Worm (Caenorhabditis elegans) whole organism, young adult: Measurements from ENCODE around the gene srh-217.
A peak's percentile ranks its signal among the peaks of the same experiment; 100 is the strongest.

ENCODE experiments used
- B0035.1 ChIP-seq: sonication (generic microtip); optimal IDR thresholded peaks from 2 replicates; lab custom pipeline; 2016; ENCODE audit warnings: missing genetic modification characterization, mild to moderate bottlenecking, missing compliant biosample characterization, missing genotype, missing genetic modification reagents
- B0336.3 ChIP-seq: fragments of 200-800 bp; sonication (Bioruptor generic); IDR thresholded peaks from 2 replicates; pipeline ENCODE4 v1.3.6; 2022; ENCODE audit warnings: missing genetic modification characterization, missing compliant biosample characterization
- F10E7.11 ChIP-seq: sonication (generic microtip); optimal IDR thresholded peaks from 2 replicates; lab custom pipeline; 2017; ENCODE audit warnings: mild to moderate bottlenecking, missing genetic modification characterization, moderate library complexity, missing compliant biosample characterization
- F23B12.7 ChIP-seq: sonication (generic microtip); optimal IDR thresholded peaks from 2 replicates; lab custom pipeline; 2017; ENCODE audit warnings: missing genetic modification characterization, mild to moderate bottlenecking, missing compliant biosample characterization, antibody characterized with exemption, moderate library complexity; ENCODE audit not compliant: insufficient read depth
- F37B4.10 ChIP-seq: fragments of 200-800 bp; sonication (Bioruptor generic); IDR thresholded peaks from 2 replicates; pipeline ENCODE4 v1.3.6; 2022; ENCODE audit warnings: missing genetic modification characterization, missing compliant biosample characterization
- F49E8.2 ChIP-seq: sonication (generic microtip); optimal IDR thresholded peaks from 3 replicates; lab custom pipeline; 2017; ENCODE audit warnings: missing genetic modification characterization, mild to moderate bottlenecking, missing compliant biosample characterization, antibody characterized with exemption, moderate library complexity; ENCODE audit not compliant: insufficient read depth
- F52B5.7 ChIP-seq: sonication (generic microtip); optimal IDR thresholded peaks from 2 replicates; lab custom pipeline; 2016; ENCODE audit warnings: mild to moderate bottlenecking, missing genetic modification characterization, missing compliant biosample characterization
- K12H6.12 ChIP-seq: fragments of 200-800 bp; sonication (Bioruptor generic); optimal IDR thresholded peaks from 2 replicates; lab custom pipeline; 2018; ENCODE audit warnings: mild to moderate bottlenecking, missing genetic modification characterization, missing compliant biosample characterization
- T26A5.8 ChIP-seq: sonication (generic microtip); optimal IDR thresholded peaks from 2 replicates; lab custom pipeline; 2016; ENCODE audit warnings: missing genetic modification characterization, missing compliant biosample characterization
- Y53F4B.3 ChIP-seq: fragments of 200-800 bp; sonication (Bioruptor generic); IDR thresholded peaks from 2 replicates; pipeline ENCODE4 v1.3.6; 2022; ENCODE audit warnings: missing genetic modification reagents, missing genetic modification characterization, missing compliant biosample characterization
- Y79H2A.3 ChIP-seq: fragments of 200-800 bp; sonication (Bioruptor generic); conservative IDR thresholded peaks from 2 replicates; pipeline ENCODE4 v1.3.6; 2022; ENCODE audit warnings: missing genetic modification reagents, missing genetic modification characterization, missing compliant biosample characterization
- ZK185.1 ChIP-seq: sonication (generic microtip); optimal IDR thresholded peaks from 2 replicates; lab custom pipeline; 2016; ENCODE audit warnings: mild to moderate bottlenecking, missing genetic modification characterization, missing compliant biosample characterization; ENCODE audit not compliant: poor library complexity, severe bottlenecking
- atf-7 ChIP-seq: sonication (generic microtip); optimal IDR thresholded peaks from 2 replicates; lab custom pipeline; 2017; ENCODE audit warnings: mild to moderate bottlenecking, missing genetic modification characterization, missing compliant biosample characterization
- attf-5 ChIP-seq: fragments of 200-800 bp; sonication (Bioruptor generic); optimal IDR thresholded peaks from 2 replicates; lab custom pipeline; 2018; ENCODE audit warnings: mild to moderate bottlenecking, missing genetic modification characterization, missing compliant biosample characterization
- attf-6 ChIP-seq: fragments of 200-800 bp; sonication (Bioruptor generic); IDR thresholded peaks from 2 replicates; pipeline ENCODE4 v1.3.6; 2022; ENCODE audit warnings: missing genetic modification reagents, missing genetic modification characterization, missing compliant biosample characterization
- ccch-3 ChIP-seq: fragments of 200-800 bp; sonication (Bioruptor generic); optimal IDR thresholded peaks from 2 replicates; lab custom pipeline; 2018; ENCODE audit warnings: mild to moderate bottlenecking, missing genetic modification characterization, missing compliant biosample characterization
- cebp-1 ChIP-seq, 2 experiments: fragments of 200-800 bp in 1 of 2; sonication (Bioruptor generic) in 1 of 2; sonication (generic microtip) in 1 of 2; IDR thresholded peaks in 1 of 2; optimal IDR thresholded peaks in 1 of 2; 2 replicates each; pipeline versions ENCODE4 v1.3.6 to Lab custom; 2017 to 2022; ENCODE audit warnings: missing compliant biosample characterization in 2 of 2, missing genetic modification characterization in 2 of 2, mild to moderate bottlenecking in 1 of 2, missing genetic modification reagents in 1 of 2, moderate library complexity in 1 of 2
- cebp-2 ChIP-seq: fragments of 200-800 bp; sonication (Bioruptor generic); IDR thresholded peaks from 2 replicates; pipeline ENCODE4 v1.3.6; 2022; ENCODE audit warnings: missing genetic modification characterization, missing compliant biosample characterization
- ceh-91 ChIP-seq: fragments of 200-800 bp; sonication (Bioruptor generic); IDR thresholded peaks from 2 replicates; pipeline ENCODE4 v1.3.6; 2022; ENCODE audit warnings: missing genetic modification reagents, missing genetic modification characterization, missing compliant biosample characterization
- dpl-1 ChIP-seq: fragments of 150-350 bp; optimal IDR thresholded peaks from 2 replicates; lab custom pipeline; 2014; ENCODE audit warnings: missing biosample characterization, missing genetic modification reagents, missing genetic modification characterization
- ekl-4 ChIP-seq: fragments of 200-800 bp; sonication (Bioruptor generic); IDR thresholded peaks from 2 replicates; pipeline ENCODE4 v1.3.6; 2022; ENCODE audit warnings: missing genetic modification reagents, missing genetic modification characterization, missing compliant biosample characterization
- gei-17 ChIP-seq: fragments of 200-800 bp; sonication (Bioruptor generic); optimal IDR thresholded peaks from 2 replicates; lab custom pipeline; 2018; ENCODE audit warnings: mild to moderate bottlenecking, missing genetic modification characterization, missing compliant biosample characterization
- him-1 ChIP-seq: sonication (generic microtip); optimal IDR thresholded peaks from 2 replicates; lab custom pipeline; 2016; ENCODE audit warnings: missing genotype, missing genetic modification reagents, missing genetic modification characterization, missing compliant biosample characterization
- hlh-12 ChIP-seq: sonication (generic microtip); optimal IDR thresholded peaks from 2 replicates; lab custom pipeline; 2016; ENCODE audit warnings: missing genetic modification characterization, missing compliant biosample characterization
- hmg-20 ChIP-seq: fragments of 200-800 bp; sonication (Bioruptor generic); IDR thresholded peaks from 2 replicates; pipeline ENCODE4 v1.3.6; 2022; ENCODE audit warnings: missing genetic modification reagents, missing genetic modification characterization, missing compliant biosample characterization
- hrde-1 ChIP-seq: sonication (generic microtip); optimal IDR thresholded peaks from 2 replicates; lab custom pipeline; 2016; ENCODE audit warnings: missing genetic modification characterization, mild to moderate bottlenecking, missing compliant biosample characterization, moderate library complexity, missing genotype, missing genetic modification reagents, borderline replicate concordance
- lag-1 ChIP-seq: fragments of 200-800 bp; sonication (Bioruptor generic); IDR thresholded peaks from 2 replicates; pipeline ENCODE4 v1.3.6; 2022; ENCODE audit warnings: missing genetic modification reagents, missing genetic modification characterization, missing compliant biosample characterization
- let-607 ChIP-seq, 2 experiments: fragments of 200-800 bp in 1 of 2; sonication (Bioruptor generic) in 1 of 2; sonication (generic microtip) in 1 of 2; optimal IDR thresholded peaks; 2 replicates each; lab custom pipeline; 2016 to 2018; ENCODE audit warnings: mild to moderate bottlenecking in 2 of 2, missing compliant biosample characterization in 2 of 2, missing genetic modification characterization in 2 of 2, moderate library complexity in 2 of 2, missing genotype in 1 of 2
- lin-40 ChIP-seq: sonication (generic microtip); optimal IDR thresholded peaks from 2 replicates; lab custom pipeline; 2016; ENCODE audit warnings: missing genetic modification characterization, mild to moderate bottlenecking, missing compliant biosample characterization, missing genotype, missing genetic modification reagents
- lsl-1 ChIP-seq: fragments of 200-800 bp; sonication (Bioruptor generic); optimal IDR thresholded peaks from 2 replicates; lab custom pipeline; 2018; ENCODE audit warnings: mild to moderate bottlenecking, missing genetic modification characterization, moderate library complexity, missing compliant biosample characterization
- mel-28 ChIP-seq: sonication (generic microtip); optimal IDR thresholded peaks from 2 replicates; lab custom pipeline; 2016; ENCODE audit warnings: borderline replicate concordance, mild to moderate bottlenecking, missing genetic modification characterization, missing compliant biosample characterization
- mxl-1 ChIP-seq: sonication (generic microtip); optimal IDR thresholded peaks from 2 replicates; lab custom pipeline; 2016; ENCODE audit warnings: missing genetic modification characterization, missing compliant biosample characterization
- nfya-1 ChIP-seq: sonication (generic microtip); optimal IDR thresholded peaks from 2 replicates; lab custom pipeline; 2017; ENCODE audit warnings: antibody characterized with exemption, missing compliant biosample characterization, missing genetic modification characterization, borderline replicate concordance; ENCODE audit not compliant: insufficient read depth
- nfya-2 ChIP-seq: fragments of 200-800 bp; sonication (Bioruptor generic); IDR thresholded peaks from 2 replicates; pipeline ENCODE4 v1.3.6; 2022; ENCODE audit warnings: missing genetic modification reagents, missing genetic modification characterization, missing compliant biosample characterization
- nhr-120 ChIP-seq: fragments of 200-800 bp; sonication (Bioruptor generic); IDR thresholded peaks from 2 replicates; pipeline ENCODE4 v1.3.6; 2022; ENCODE audit warnings: missing genetic modification characterization, missing compliant biosample characterization
- sdz-38 ChIP-seq: sonication (generic microtip); optimal IDR thresholded peaks from 2 replicates; lab custom pipeline; 2016; ENCODE audit warnings: missing genotype, missing genetic modification characterization, missing compliant biosample characterization
- sea-2 ChIP-seq: fragments of 200-800 bp; sonication (Bioruptor generic); IDR thresholded peaks from 2 replicates; pipeline ENCODE4 v1.3.6; 2022; ENCODE audit warnings: missing genetic modification characterization, missing compliant biosample characterization
- snpc-1.3 ChIP-seq: sonication (generic microtip); optimal IDR thresholded peaks from 2 replicates; lab custom pipeline; 2017; ENCODE audit warnings: missing genetic modification characterization, mild to moderate bottlenecking, missing compliant biosample characterization, antibody characterized with exemption, moderate library complexity, missing genotype, missing genetic modification reagents; ENCODE audit not compliant: insufficient read depth
- snpc-4 ChIP-seq, 5 experiments: fragments of 150-350 bp in 1 of 5; sonication (generic microtip) in 4 of 5; optimal IDR thresholded peaks; 2 replicates each; lab custom pipeline; 2014 to 2018; ENCODE audit warnings: missing genetic modification characterization in 5 of 5, missing biosample characterization in 3 of 5, antibody characterized with exemption in 2 of 5, mild to moderate bottlenecking in 2 of 5, missing compliant biosample characterization in 2 of 5, missing genotype in 2 of 5, moderate library complexity in 2 of 5, missing genetic modification reagents in 1 of 5
- tbx-9 ChIP-seq: sonication (generic microtip); optimal IDR thresholded peaks from 2 replicates; lab custom pipeline; 2016; ENCODE audit warnings: borderline replicate concordance, missing genetic modification characterization, inconsistent platforms, missing compliant biosample characterization
- tlf-1 ChIP-seq: fragments of 200-800 bp; sonication (Bioruptor generic); optimal IDR thresholded peaks from 2 replicates; lab custom pipeline; 2018; ENCODE audit warnings: mild to moderate bottlenecking, missing genetic modification characterization, missing compliant biosample characterization
- unc-130 ChIP-seq: sonication (generic microtip); optimal IDR thresholded peaks from 2 replicates; lab custom pipeline; 2016; ENCODE audit warnings: missing genetic modification reagents, missing genetic modification characterization, missing compliant biosample characterization
- unc-62 ChIP-seq: fragments of 150-350 bp; optimal IDR thresholded peaks from 2 replicates; lab custom pipeline; 2014; ENCODE audit warnings: missing biosample characterization, missing genetic modification reagents, missing genetic modification characterization
- xnd-1 ChIP-seq: sonication (generic microtip); optimal IDR thresholded peaks from 2 replicates; lab custom pipeline; 2016; ENCODE audit warnings: missing genotype, missing genetic modification reagents, missing genetic modification characterization, missing compliant biosample characterization
- zim-3 ChIP-seq: sonication (generic microtip); optimal IDR thresholded peaks from 2 replicates; lab custom pipeline; 2017; ENCODE audit warnings: mild to moderate bottlenecking, missing genetic modification characterization, moderate library complexity, missing compliant biosample characterization

Gene srh-217

ce11 chrV:20235231-20235630, 39.9 kb upstream of the srh-217 start:
- no peak for TF ChIP-seq B0035.1 (tag; lab: Kevin White, UChicago)
- TF ChIP-seq unc-130 = no peak
- TF ChIP-seq atf-7 (tag; lab: Kevin White, UChicago) = no peak
- no peak for TF ChIP-seq let-607 (tag; optimal IDR thresholded peaks at IDR 0.05; lab: Kevin White, UChicago)
- TF ChIP-seq dpl-1 (GFP tag; lab: Kevin White, UChicago) = no peak
- TF ChIP-seq snpc-4 (GFP tag; optimal IDR thresholded peaks at IDR 0.05; lab: Kevin White, UChicago) = no peak
- no peak for TF ChIP-seq snpc-4 (tag; optimal IDR thresholded peaks at IDR 0.05; lab: Kevin White, UChicago)
- no peak for TF ChIP-seq hlh-12 (tag; lab: Kevin White, UChicago)
- no peak for TF ChIP-seq sea-2
- no peak for TF ChIP-seq K12H6.12 (tag; lab: Kevin White, UChicago)
- TF ChIP-seq zim-3 (tag; lab: Kevin White, UChicago) = no peak
- no peak for TF ChIP-seq F23B12.7 (tag; lab: Kevin White, UChicago)
- TF ChIP-seq F52B5.7 (tag; lab: Kevin White, UChicago) = no peak
- TF ChIP-seq attf-6 (GFP tag; lab: Robert Waterston, UW) = no peak
- no peak for TF ChIP-seq F49E8.2 (tag; lab: Kevin White, UChicago)
- TF ChIP-seq him-1 (tag; lab: Kevin White, UChicago) = no peak
- TF ChIP-seq lsl-1 (GFP tag; lab: Kevin White, UChicago) = no peak
- TF ChIP-seq mxl-1 (tag; lab: Kevin White, UChicago) = no peak
- TF ChIP-seq ZK185.1 (tag; lab: Kevin White, UChicago) = no peak
- no peak for TF ChIP-seq tbx-9 (tag; lab: Kevin White, UChicago)

DNA sequence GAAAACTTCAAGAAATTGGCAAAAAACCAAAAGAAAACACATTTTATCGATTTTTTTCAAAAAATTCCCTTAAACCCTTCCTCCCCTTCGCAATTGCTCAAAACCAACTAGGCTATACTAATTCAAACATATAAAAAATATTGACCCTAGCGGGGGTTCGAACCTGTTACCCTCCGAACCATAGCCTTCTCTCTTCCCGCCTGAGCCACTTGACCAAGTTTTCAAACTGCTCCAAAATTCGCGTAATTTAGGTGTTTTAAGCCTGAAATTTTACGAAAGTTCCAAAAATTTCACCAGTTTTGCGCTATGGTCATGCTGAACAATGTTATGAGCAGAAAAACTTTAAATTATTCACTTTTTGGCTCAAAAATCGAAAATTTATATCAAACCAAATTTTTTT, 39.1 kb upstream of the srh-217 start:
- TF ChIP-seq F10E7.11 (no peak), xnd-1 (tag; lab: Kevin White, UChicago) (no peak), nfya-1 (tag; lab: Kevin White, UChicago) (no peak), F37B4.10 (GFP tag; lab: Robert Waterston, UW) (no peak), lin-40 (tag; lab: Kevin White, UChicago) (no peak), Y79H2A.3 (no peak), cebp-1 (GFP tag; IDR thresholded peaks at IDR 0.05; lab: Robert Waterston, UW) (no peak), cebp-1 (tag; optimal IDR thresholded peaks at IDR 0.05; lab: Kevin White, UChicago) (peak; percentile 21), Y53F4B.3 (GFP tag; lab: Robert Waterston, UW) (no peak), B0336.3 (GFP tag; lab: Robert Waterston, UW) (peak; percentile 44; the same call in 1 of the 2 replicates), atf-7 (tag; lab: Kevin White, UChicago) (no peak), nhr-120 (0 out of 2 replicates have a peak, but pooled peaks have one; percentile 14), ccch-3 (no peak), let-607 (tag; optimal IDR thresholded peaks at IDR 0.05; lab: Kevin White, UChicago) (no peak), ZK185.1 (tag; lab: Kevin White, UChicago) (no peak), unc-62 (GFP tag; lab: Kevin White, UChicago) (no peak), hlh-12 (tag; lab: Kevin White, UChicago) (no peak), ceh-91 (GFP tag; lab: Robert Waterston, UW) (no peak), gei-17 (GFP tag; lab: Kevin White, UChicago) (no peak), ekl-4 (0 out of 2 replicates have a peak, but pooled peaks have one; percentile 37), attf-5 (peak; percentile 7), hrde-1 (tag; lab: Kevin White, UChicago) (no peak), T26A5.8 (tag; lab: Kevin White, UChicago) (no peak), sdz-38 (no peak), tlf-1 (no peak), nfya-2 (no peak), hmg-20 (GFP tag; lab: Robert Waterston, UW) (no peak), lag-1 (GFP tag; lab: Robert Waterston, UW) (no peak), mel-28 (tag; lab: Kevin White, UChicago) (no peak), cebp-2 (no peak), snpc-1.3 (tag; lab: Kevin White, UChicago) (no peak)
